Fruit fly (Drosophila melanogaster) whole organism: ENCODE measurements around the gene Twdlalpha.

Source experiments
- Dll ChIP-seq: fragments of >200 bp; optimal IDR thresholded peaks from 2 replicates; lab custom pipeline; 2017
- pan ChIP-seq: fragments of >200 bp; optimal IDR thresholded peaks from 2 replicates; lab custom pipeline; 2017
- psq ChIP-seq: fragments of >200 bp; optimal IDR thresholded peaks from 2 replicates; lab custom pipeline; 2017

DNA sequence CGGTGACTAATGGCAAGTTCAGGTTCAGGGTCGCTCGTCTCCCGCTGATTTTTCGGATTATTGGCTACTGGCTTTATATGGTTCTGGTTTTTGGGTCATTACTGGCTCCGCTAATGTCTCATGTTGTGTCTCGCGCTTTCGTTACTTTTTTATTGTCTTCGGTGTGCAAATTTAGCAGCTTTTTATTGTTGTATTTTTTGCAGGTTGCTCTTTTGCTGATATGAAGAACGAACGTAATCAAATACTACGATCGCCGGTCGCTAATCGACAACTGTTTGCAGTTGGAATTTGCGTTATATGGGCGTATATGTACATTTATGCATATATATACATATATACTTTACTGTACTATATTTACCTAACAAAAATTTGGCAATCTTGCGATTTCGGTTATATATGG is 18.1 kb upstream of the Twdlalpha start:
- no peak for TF ChIP-seq psq (lab: Kevin White, UChicago)
- TF ChIP-seq pan (lab: Kevin White, UChicago): no peak
- no peak for TF ChIP-seq Dll (lab: Kevin White, UChicago)
